Worm (Caenorhabditis elegans) whole organism, L4 larva: ENCODE measurements around the gene Y39A1C.1.

Source experiments
- F10B5.3 ChIP-seq: sonication (generic microtip); optimal IDR thresholded peaks from 2 replicates; lab custom pipeline; 2016; ENCODE audit warnings: mild to moderate bottlenecking, missing genetic modification characterization, missing compliant biosample characterization
- T20F7.1 ChIP-seq: fragments of 200-800 bp; sonication (Bioruptor generic); optimal IDR thresholded peaks from 2 replicates; lab custom pipeline; 2018; ENCODE audit warnings: mild to moderate bottlenecking, missing genetic modification characterization, missing compliant biosample characterization
- T26A8.4 ChIP-seq: fragments of 200-800 bp; sonication (Bioruptor generic); IDR thresholded peaks from 2 replicates; pipeline ENCODE4 v1.3.6; 2022; ENCODE audit warnings: missing genetic modification characterization, missing compliant biosample characterization
- Y105C5A.15 ChIP-seq: fragments of 200-800 bp; sonication (Bioruptor generic); IDR thresholded peaks from 2 replicates; pipeline ENCODE4 v1.3.6; 2022; ENCODE audit warnings: missing genetic modification characterization, missing compliant biosample characterization
- Y48G9A.11 ChIP-seq: fragments of 200-800 bp; sonication (Bioruptor generic); IDR thresholded peaks from 2 replicates; pipeline ENCODE4 v1.3.6; 2022; ENCODE audit warnings: missing genetic modification reagents, missing genetic modification characterization, missing compliant biosample characterization
- Y75B8A.6 ChIP-seq: fragments of 200-800 bp; sonication (Bioruptor generic); IDR thresholded peaks from 2 replicates; pipeline ENCODE4 v1.3.6; 2022; ENCODE audit warnings: missing genetic modification reagents, missing genetic modification characterization, missing compliant biosample characterization
- ZK337.2 ChIP-seq: fragments of 200-800 bp; sonication (Bioruptor generic); IDR thresholded peaks from 2 replicates; pipeline ENCODE4 v1.3.6; 2022; ENCODE audit warnings: missing genetic modification reagents, missing genetic modification characterization, missing compliant biosample characterization
- aha-1 ChIP-seq: fragments of 150-350 bp; peaks from one replicate; lab custom pipeline; 2014; ENCODE audit warnings: missing biosample characterization, missing genetic modification characterization
- arid-1 ChIP-seq: fragments of 200-800 bp; sonication (Bioruptor generic); conservative IDR thresholded peaks from 2 replicates; pipeline ENCODE4 v1.3.6; 2022; ENCODE audit warnings: missing genetic modification reagents, missing genetic modification characterization, missing compliant biosample characterization
- ceh-20 ChIP-seq: fragments of 200-800 bp; sonication (Bioruptor generic); IDR thresholded peaks from 2 replicates; pipeline ENCODE4 v1.3.6; 2022; ENCODE audit warnings: missing genetic modification reagents, missing genetic modification characterization, missing compliant biosample characterization
- ceh-32 ChIP-seq: sonication (generic microtip); optimal IDR thresholded peaks from 2 replicates; lab custom pipeline; 2016; ENCODE audit warnings: mild to moderate bottlenecking, missing genetic modification characterization, missing compliant biosample characterization; ENCODE audit not compliant: poor library complexity
- ceh-82 ChIP-seq: sonication (generic microtip); optimal IDR thresholded peaks from 2 replicates; lab custom pipeline; 2017; ENCODE audit warnings: missing biosample characterization, missing genetic modification characterization
- ces-1 ChIP-seq: fragments of 150-350 bp; sonication (generic microtip); optimal IDR thresholded peaks from 4 replicates; lab custom pipeline; 2014; ENCODE audit warnings: missing biosample characterization, missing genetic modification reagents, missing genetic modification characterization
- ctbp-1 ChIP-seq: fragments of 200-800 bp; sonication (Bioruptor generic); IDR thresholded peaks from 2 replicates; pipeline ENCODE4 v1.3.6; 2022; ENCODE audit warnings: missing genetic modification reagents, missing genetic modification characterization, missing compliant biosample characterization
- daf-16 ChIP-seq, 3 experiments: sonication (generic microtip); optimal IDR thresholded peaks; 2 replicates each; lab custom pipeline; 2016 to 2017; ENCODE audit warnings: missing genetic modification characterization in 3 of 3, missing genetic modification reagents in 3 of 3, mild to moderate bottlenecking in 2 of 3, missing compliant biosample characterization in 2 of 3, missing biosample characterization in 1 of 3, moderate library complexity in 1 of 3
- dmd-6 ChIP-seq: fragments of 200-800 bp; sonication (Bioruptor generic); IDR thresholded peaks from 2 replicates; pipeline ENCODE4 v1.3.6; 2022; ENCODE audit warnings: missing genetic modification reagents, missing genetic modification characterization, missing compliant biosample characterization
- dpl-1 ChIP-seq: fragments of 150-350 bp; optimal IDR thresholded peaks from 2 replicates; lab custom pipeline; 2014; ENCODE audit warnings: missing biosample characterization, missing genetic modification reagents, missing genetic modification characterization
- dve-1 ChIP-seq: sonication (generic microtip); optimal IDR thresholded peaks from 2 replicates; lab custom pipeline; 2017; ENCODE audit warnings: antibody characterized with exemption, mild to moderate bottlenecking, missing genetic modification characterization, missing compliant biosample characterization; ENCODE audit not compliant: insufficient read depth
- fos-1 ChIP-seq: fragments of 150-350 bp; optimal IDR thresholded peaks from 2 replicates; lab custom pipeline; 2014; ENCODE audit warnings: missing biosample characterization, missing genetic modification characterization
- hif-1 ChIP-seq, 2 experiments: sonication (generic microtip); optimal IDR thresholded peaks; 2 replicates each; lab custom pipeline; 2016 to 2017; ENCODE audit warnings: missing compliant biosample characterization in 2 of 2, missing genetic modification characterization in 2 of 2, missing genetic modification reagents in 2 of 2, missing genotype in 2 of 2, mild to moderate bottlenecking in 1 of 2
- hlh-11 ChIP-seq: fragments of 200-800 bp; sonication (Bioruptor generic); optimal IDR thresholded peaks from 2 replicates; lab custom pipeline; 2018; ENCODE audit warnings: mild to moderate bottlenecking, missing genetic modification characterization, missing compliant biosample characterization
- hlh-30 ChIP-seq: sonication (generic microtip); optimal IDR thresholded peaks from 2 replicates; lab custom pipeline; 2017; ENCODE audit warnings: antibody characterized with exemption, mild to moderate bottlenecking, missing genetic modification characterization, missing compliant biosample characterization; ENCODE audit not compliant: insufficient read depth
- hmg-1.1 ChIP-seq: fragments of 200-800 bp; sonication (Bioruptor generic); IDR thresholded peaks from 2 replicates; pipeline ENCODE4 v1.3.6; 2022; ENCODE audit warnings: missing genetic modification reagents, missing genetic modification characterization, missing compliant biosample characterization
- lin-29 ChIP-seq: fragments of 200-800 bp; sonication (Bioruptor generic); IDR thresholded peaks from 2 replicates; pipeline ENCODE4 v1.3.6; 2022; ENCODE audit warnings: missing genetic modification reagents, missing genetic modification characterization, missing compliant biosample characterization
- lir-3 ChIP-seq: sonication (generic microtip); optimal IDR thresholded peaks from 2 replicates; lab custom pipeline; 2016; ENCODE audit warnings: mild to moderate bottlenecking, missing genetic modification characterization, missing compliant biosample characterization
- lsy-2 ChIP-seq, 2 experiments: fragments of 150-350 bp in 1 of 2; sonication (generic microtip) in 1 of 2; optimal IDR thresholded peaks; 2 replicates each; lab custom pipeline; 2014 to 2017; ENCODE audit warnings: missing biosample characterization in 2 of 2, missing genetic modification characterization in 2 of 2
- mdl-1 ChIP-seq, 2 experiments: fragments of 150-350 bp in 1 of 2; sonication (generic microtip) in 1 of 2; optimal IDR thresholded peaks; 2 replicates each; lab custom pipeline; 2014 to 2017; ENCODE audit warnings: missing biosample characterization in 2 of 2, missing genetic modification characterization in 2 of 2
- mdt-29 ChIP-seq: fragments of 200-800 bp; sonication (Bioruptor generic); IDR thresholded peaks from 2 replicates; pipeline ENCODE4 v1.3.6; 2022; ENCODE audit warnings: missing genetic modification reagents, missing genetic modification characterization, missing compliant biosample characterization
- mxl-2 ChIP-seq: fragments of 200-800 bp; sonication (Bioruptor generic); conservative IDR thresholded peaks from 2 replicates; pipeline ENCODE4 v1.3.6; 2022; ENCODE audit warnings: missing genetic modification reagents, missing genetic modification characterization, missing compliant biosample characterization
- nhr-11 ChIP-seq: fragments of 150-350 bp; optimal IDR thresholded peaks from 2 replicates; lab custom pipeline; 2014; ENCODE audit warnings: missing biosample characterization, missing genetic modification characterization
- nhr-25 ChIP-seq: sonication (generic microtip); optimal IDR thresholded peaks from 2 replicates; lab custom pipeline; 2017; ENCODE audit warnings: missing genetic modification characterization, mild to moderate bottlenecking, missing compliant biosample characterization, antibody characterized with exemption, moderate library complexity, borderline replicate concordance; ENCODE audit not compliant: insufficient read depth
- nhr-28 ChIP-seq: fragments of 150-350 bp; optimal IDR thresholded peaks from 2 replicates; lab custom pipeline; 2014; ENCODE audit warnings: missing biosample characterization, missing genetic modification characterization
- pha-4 ChIP-seq, 2 experiments: fragments of 150-350 bp in 1 of 2; fragments of 200-800 bp in 1 of 2; sonication (Bioruptor generic) in 1 of 2; IDR thresholded peaks in 1 of 2; optimal IDR thresholded peaks in 1 of 2; 2 replicates each; pipeline versions ENCODE4 v1.3.6 to Lab custom; 2014 to 2022; ENCODE audit warnings: missing genetic modification characterization in 2 of 2, missing genetic modification reagents in 2 of 2, missing biosample characterization in 1 of 2, missing compliant biosample characterization in 1 of 2
- pqm-1 ChIP-seq: sonication (generic microtip); optimal IDR thresholded peaks from 2 replicates; lab custom pipeline; 2017; ENCODE audit warnings: missing biosample characterization, missing genetic modification characterization
- set-16 ChIP-seq: fragments of 200-800 bp; sonication (Bioruptor generic); IDR thresholded peaks from 2 replicates; pipeline ENCODE4 v1.3.6; 2022; ENCODE audit warnings: missing genetic modification reagents, missing genetic modification characterization, missing compliant biosample characterization
- snpc-1.2 ChIP-seq: fragments of 200-800 bp; sonication (Bioruptor generic); IDR thresholded peaks from 2 replicates; pipeline ENCODE4 v1.3.6; 2022; ENCODE audit warnings: missing genetic modification reagents, missing genetic modification characterization, missing compliant biosample characterization
- snpc-4 ChIP-seq: fragments of 150-350 bp; optimal IDR thresholded peaks from 2 replicates; lab custom pipeline; 2014; ENCODE audit warnings: missing biosample characterization, missing genetic modification characterization
- spr-1 ChIP-seq: sonication (generic microtip); optimal IDR thresholded peaks from 2 replicates; lab custom pipeline; 2016; ENCODE audit warnings: mild to moderate bottlenecking, missing genetic modification characterization, missing compliant biosample characterization
- tra-1 ChIP-seq: fragments of 200-800 bp; sonication (Bioruptor generic); IDR thresholded peaks from 2 replicates; pipeline ENCODE4 v1.3.6; 2022; ENCODE audit warnings: missing genetic modification reagents, missing genetic modification characterization, missing compliant biosample characterization
- unc-130 ChIP-seq: sonication (generic microtip); optimal IDR thresholded peaks from 2 replicates; lab custom pipeline; 2016; ENCODE audit warnings: missing genetic modification reagents, missing genetic modification characterization, missing compliant biosample characterization
- unc-39 ChIP-seq: sonication (generic microtip); optimal IDR thresholded peaks from 2 replicates; lab custom pipeline; 2017; ENCODE audit warnings: missing biosample characterization, missing genetic modification characterization
- unc-62 ChIP-seq, 3 experiments: fragments of 150-350 bp in 1 of 3; sonication (generic microtip); optimal IDR thresholded peaks in 2 of 3; peaks in 1 of 3; 1 replicate in 1 of 3; 2 replicates in 2 of 3; lab custom pipeline; 2014 to 2017; ENCODE audit warnings: missing biosample characterization in 3 of 3, missing genetic modification characterization in 3 of 3, missing genetic modification reagents in 3 of 3, missing genotype in 1 of 3
- zfp-3 ChIP-seq: fragments of 200-800 bp; sonication (Bioruptor generic); conservative IDR thresholded peaks from 2 replicates; pipeline ENCODE4 v1.3.6; 2022; ENCODE audit warnings: missing genetic modification reagents, missing genetic modification characterization, missing compliant biosample characterization
- zip-11 ChIP-seq: fragments of 200-800 bp; sonication (Bioruptor generic); IDR thresholded peaks from 2 replicates; pipeline ENCODE4 v1.3.6; 2022; ENCODE audit warnings: missing genetic modification characterization, missing compliant biosample characterization

Gene Y39A1C.1

ce11 chrIII:10818364-10818763 is 36.9 kb upstream of the Y39A1C.1 start (continued):
- TF ChIP-seq tra-1 (0 out of 2 replicates have a peak, but pooled peaks have one; percentile 37), dmd-6 (GFP tag; lab: Robert Waterston, UW) (peak; percentile 39; the same call in 1 of the 2 replicates), mdl-1 (tag; optimal IDR thresholded peaks at IDR 0.05; lab: Kevin White, UChicago) (peak in 1 of 2 experiments; percentile 15), Y48G9A.11 (GFP tag; lab: Robert Waterston, UW) (no peak), ces-1 (no peak), arid-1 (GFP tag; lab: Robert Waterston, UW) (peak; percentile 31; the same call in 1 of the 2 replicates), pha-4 (GFP tag; IDR thresholded peaks at IDR 0.05; lab: Robert Waterston, UW) (no peak), pha-4 (tag; optimal IDR thresholded peaks at IDR 0.05; lab: Kevin White, UChicago) (peak; percentile 36), nhr-25 (tag; lab: Kevin White, UChicago) (peak; percentile 63)
- TF ChIP-seq, all 104 proteins: peak for 41

ce11 chrIII:10819257-10819656 is 36.0 kb upstream of the Y39A1C.1 start:
- TF ChIP-seq lir-3 (no peak), dpl-1 (GFP tag; lab: Kevin White, UChicago) (no peak), nhr-28 (tag; lab: Kevin White, UChicago) (peak; percentile 11), dmd-6 (GFP tag; lab: Robert Waterston, UW) (peak; percentile 30), snpc-1.2 (GFP tag; lab: Robert Waterston, UW) (no peak), daf-16 (GFP tag; optimal IDR thresholded peaks at IDR 0.05; lab: Kevin White, UChicago) (no peak), daf-16 (tag; optimal IDR thresholded peaks at IDR 0.05; lab: Kevin White, UChicago) (peak; percentile 49), F10B5.3 (no peak), ceh-32 (tag; lab: Kevin White, UChicago) (no peak), snpc-4 (tag; lab: Kevin White, UChicago) (no peak), hmg-1.1 (GFP tag; lab: Robert Waterston, UW) (no peak), dve-1 (tag; lab: Kevin White, UChicago) (peak; percentile 16), pqm-1 (peak; percentile 34), unc-39 (tag; lab: Kevin White, UChicago) (no peak), spr-1 (tag; lab: Kevin White, UChicago) (no peak), T20F7.1 (GFP tag; lab: Kevin White, UChicago) (no peak)
- TF ChIP-seq, all 104 proteins: peak for 5

- TF ChIP-seq aha-1 (tag; lab: Kevin White, UChicago) (peak; percentile 78), hlh-11 (tag; lab: Kevin White, UChicago) (peak; percentile 68), lsy-2 (tag; optimal IDR thresholded peaks at IDR 0.05; lab: Kevin White, UChicago) (peak in 1 of 2 experiments; percentile 53), mdt-29 (GFP tag; lab: Robert Waterston, UW) (0 out of 2 replicates have a peak, but pooled peaks have one; percentile 28), hlh-30 (tag; lab: Kevin White, UChicago) (peak; percentile 18), Y75B8A.6 (GFP tag; lab: Robert Waterston, UW) (peak; percentile 32; the same call in 1 of the 2 replicates), daf-16 (GFP tag; optimal IDR thresholded peaks at IDR 0.05; lab: Kevin White, UChicago) (no peak), daf-16 (tag; optimal IDR thresholded peaks at IDR 0.05; lab: Kevin White, UChicago) (no peak), hif-1 (tag; optimal IDR thresholded peaks at IDR 0.05; lab: Kevin White, UChicago) (peak in 1 of 2 experiments; percentile 6), unc-62 (GFP tag; optimal IDR thresholded peaks at IDR 0.05 in 1 of 2; lab: Kevin White, UChicago) (peak in 1 of 2 experiments; percentile 85), unc-62 (tag; optimal IDR thresholded peaks at IDR 0.05; lab: Kevin White, UChicago) (no peak), unc-130 (GFP tag; lab: Kevin White, UChicago) (no peak), T26A8.4 (0 out of 2 replicates have a peak, but pooled peaks have one; percentile 10), fos-1 (tag; lab: Kevin White, UChicago) (no peak), hmg-1.1 (GFP tag; lab: Robert Waterston, UW) (peak; percentile 22; the same call in 1 of the 2 replicates), ZK337.2 (no peak), ctbp-1 (GFP tag; lab: Robert Waterston, UW) (no peak), ceh-20 (no peak), set-16 (GFP tag; lab: Robert Waterston, UW) (peak; percentile 57; the same call in 1 of the 2 replicates), nhr-11 (tag; lab: Kevin White, UChicago) (peak; percentile 85), dve-1 (tag; lab: Kevin White, UChicago) (no peak), mxl-2 (0 out of 2 replicates have a peak, but pooled peaks have one; percentile 45), zip-11 (GFP tag; lab: Robert Waterston, UW) (no peak), zfp-3 (GFP tag; lab: Robert Waterston, UW) (0 out of 2 replicates have a peak, but pooled peaks have one; percentile 9), lin-29 (GFP tag; lab: Robert Waterston, UW) (no peak), Y105C5A.15 (no peak), ceh-82 (tag; lab: Kevin White, UChicago) (no peak)
These were observed 35.5 kb upstream of the Y39A1C.1 start for ce11 chrIII:10819778-10820177.
